Fruit fly (Drosophila melanogaster) whole organism, embryonic: Measurements from ENCODE around the gene CG34138.

Source experiments
- Ada2b ChIP-seq: fragments of 200-800 bp; sonication (Bioruptor generic); IDR thresholded peaks from 2 replicates; pipeline ENCODE4 v1.3.6; 2022; ENCODE audit warnings: missing biosample characterization, missing genetic modification characterization
- CG10654 ChIP-seq: fragments of 200-800 bp; sonication (Bioruptor generic); optimal IDR thresholded peaks from 2 replicates; lab custom pipeline; 2016; ENCODE audit warnings: missing biosample characterization, missing genetic modification characterization
- CG10959 ChIP-seq: fragments of 200-800 bp; sonication (Bioruptor generic); IDR thresholded peaks from 2 replicates; pipeline ENCODE4 v1.3.6; 2022; ENCODE audit warnings: missing biosample characterization, missing genetic modification characterization
- CG11695 ChIP-seq: fragments of 200-800 bp; sonication (Bioruptor generic); IDR thresholded peaks from 3 replicates; pipeline ENCODE4 v1.3.6; 2022; ENCODE audit warnings: missing biosample characterization, missing genetic modification characterization
- CG17328 ChIP-seq: fragments of 200-800 bp; sonication (Bioruptor generic); IDR thresholded peaks from 2 replicates; pipeline ENCODE4 v1.3.6; 2022; ENCODE audit warnings: missing biosample characterization, missing genetic modification characterization
- CG18619 ChIP-seq: fragments of 200-800 bp; sonication (Bioruptor generic); optimal IDR thresholded peaks from 3 replicates; lab custom pipeline; 2017; ENCODE audit warnings: missing biosample characterization, mild to moderate bottlenecking, missing genetic modification characterization
- CG34422 ChIP-seq: fragments of 200-800 bp; sonication (Bioruptor generic); IDR thresholded peaks from 3 replicates; pipeline ENCODE4 v1.3.6; 2022; ENCODE audit warnings: missing biosample characterization, missing genetic modification characterization
- CG4282 ChIP-seq: fragments of 200-800 bp; sonication (Bioruptor generic); optimal IDR thresholded peaks from 2 replicates; lab custom pipeline; 2016; ENCODE audit warnings: missing biosample characterization, missing genetic modification characterization
- CG4328 ChIP-seq: fragments of 200-800 bp; sonication (Bioruptor generic); optimal IDR thresholded peaks from 3 replicates; lab custom pipeline; 2017; ENCODE audit warnings: missing biosample characterization, missing genetic modification reagents, missing genetic modification characterization
- CG4617 ChIP-seq: fragments of 200-800 bp; sonication (Bioruptor generic); optimal IDR thresholded peaks from 3 replicates; lab custom pipeline; 2016; ENCODE audit warnings: missing biosample characterization, missing genetic modification characterization, borderline replicate concordance
- CG6813 ChIP-seq: fragments of 200-800 bp; sonication (Bioruptor generic); optimal IDR thresholded peaks from 2 replicates; lab custom pipeline; 2017; ENCODE audit warnings: missing biosample characterization, missing genetic modification characterization, mild to moderate bottlenecking, moderate library complexity, missing genetic modification reagents
- CG7786 ChIP-seq: fragments of 200-800 bp; sonication (Bioruptor generic); optimal IDR thresholded peaks from 2 replicates; lab custom pipeline; 2016; ENCODE audit warnings: missing biosample characterization, missing genetic modification characterization
- CG8290 ChIP-seq, 3 experiments: fragments of 200-800 bp; sonication (Bioruptor generic); optimal IDR thresholded peaks; 2 replicates each; lab custom pipeline; 2016 to 2019; ENCODE audit warnings: missing biosample characterization in 3 of 3, missing genetic modification characterization in 3 of 3, mild to moderate bottlenecking in 2 of 3, moderate library complexity in 1 of 3
- CG9727 ChIP-seq: fragments of 200-800 bp; sonication (Bioruptor generic); optimal IDR thresholded peaks from 3 replicates; lab custom pipeline; 2017; ENCODE audit warnings: missing biosample characterization, mild to moderate bottlenecking, missing genetic modification characterization
- CG9817 ChIP-seq: fragments of 200-800 bp; sonication (Bioruptor generic); optimal IDR thresholded peaks from 2 replicates; lab custom pipeline; 2018; ENCODE audit warnings: missing biosample characterization, mild to moderate bottlenecking, missing genetic modification characterization, moderate library complexity
- Chrac-16 ChIP-seq: fragments of 200-800 bp; sonication (Bioruptor generic); optimal IDR thresholded peaks from 3 replicates; lab custom pipeline; 2016; ENCODE audit warnings: missing biosample characterization, missing genetic modification characterization
- D19A ChIP-seq: fragments of 200-800 bp; optimal IDR thresholded peaks from 3 replicates; lab custom pipeline; 2019; ENCODE audit warnings: missing biosample characterization, mild to moderate bottlenecking, missing genetic modification characterization, moderate library complexity
- D19B ChIP-seq: fragments of 200-800 bp; sonication (Bioruptor generic); optimal IDR thresholded peaks from 2 replicates; lab custom pipeline; 2017; ENCODE audit warnings: missing biosample characterization, mild to moderate bottlenecking, missing genetic modification characterization
- Dip3 ChIP-seq: fragments of 200-800 bp; sonication (Bioruptor generic); optimal IDR thresholded peaks from 3 replicates; lab custom pipeline; 2016; ENCODE audit warnings: missing biosample characterization, missing genetic modification characterization
- Dp ChIP-seq: fragments of 200-800 bp; sonication (Bioruptor generic); optimal IDR thresholded peaks from 2 replicates; lab custom pipeline; 2018; ENCODE audit warnings: missing biosample characterization, mild to moderate bottlenecking, missing genetic modification characterization, moderate library complexity
- Ets65A ChIP-seq: fragments of 200-800 bp; sonication (Bioruptor generic); peaks from one replicate; lab custom pipeline; 2016; ENCODE audit warnings: missing biosample characterization, missing genetic modification characterization
- HLHmδ ChIP-seq: fragments of 200-800 bp; sonication (Bioruptor generic); optimal IDR thresholded peaks from 2 replicates; lab custom pipeline; 2018; ENCODE audit warnings: missing biosample characterization, mild to moderate bottlenecking, missing genetic modification characterization, moderate library complexity
- Hand ChIP-seq: fragments of 200-800 bp; sonication (Bioruptor generic); optimal IDR thresholded peaks from 2 replicates; lab custom pipeline; 2017; ENCODE audit warnings: mild to moderate bottlenecking, missing biosample characterization, missing genetic modification reagents, missing genetic modification characterization
- MESR4 ChIP-seq: fragments of 200-800 bp; sonication (Bioruptor generic); optimal IDR thresholded peaks from 2 replicates; lab custom pipeline; 2018; ENCODE audit warnings: missing biosample characterization, mild to moderate bottlenecking, missing genetic modification characterization, moderate library complexity
- Nf-YA ChIP-seq: fragments of 200-800 bp; sonication (Bioruptor generic); IDR thresholded peaks from 2 replicates; pipeline ENCODE4 v1.3.6; 2022; ENCODE audit warnings: missing biosample characterization, missing genetic modification characterization
- NfI ChIP-seq: fragments of 200-800 bp; sonication (Bioruptor generic); optimal IDR thresholded peaks from 3 replicates; lab custom pipeline; 2018; ENCODE audit warnings: missing biosample characterization, mild to moderate bottlenecking, missing genetic modification characterization, moderate library complexity
- Poxn ChIP-seq: fragments of 200-800 bp; sonication (Bioruptor generic); IDR thresholded peaks from 2 replicates; pipeline ENCODE4 v1.3.6; 2022; ENCODE audit warnings: missing biosample characterization, missing genetic modification characterization
- Rx ChIP-seq: fragments of 200-800 bp; sonication (Bioruptor generic); IDR thresholded peaks from 2 replicates; pipeline ENCODE4 v1.3.6; 2022; ENCODE audit warnings: missing biosample characterization, missing genetic modification characterization
- Scr ChIP-seq: fragments of 200-800 bp; sonication (Bioruptor generic); IDR thresholded peaks from 2 replicates; pipeline ENCODE4 v1.3.6; 2022; ENCODE audit warnings: missing biosample characterization, missing genetic modification characterization; ENCODE audit not compliant: partially characterized antibody
- Sry-β ChIP-seq: fragments of 200-800 bp; sonication (Bioruptor generic); optimal IDR thresholded peaks from 2 replicates; lab custom pipeline; 2018; ENCODE audit warnings: missing biosample characterization, mild to moderate bottlenecking, missing genetic modification characterization, moderate library complexity
- Sry-δ ChIP-seq: fragments of 200-800 bp; sonication (Bioruptor generic); optimal IDR thresholded peaks from 2 replicates; lab custom pipeline; 2016; ENCODE audit warnings: missing biosample characterization, missing genetic modification characterization
- Trl ChIP-seq, 3 experiments: fragments of >200 bp in 2 of 3; fragments of 200-800 bp in 1 of 3; sonication (Bioruptor generic) in 1 of 3; optimal IDR thresholded peaks; 2 replicates in 1 of 3; 3 replicates in 2 of 3; lab custom pipeline; 2016 to 2017; ENCODE audit warnings: missing biosample characterization in 1 of 3, missing genetic modification characterization in 1 of 3
- Vsx1 ChIP-seq: fragments of 200-800 bp; sonication (Bioruptor generic); optimal IDR thresholded peaks from 2 replicates; lab custom pipeline; 2017; ENCODE audit warnings: missing biosample characterization, mild to moderate bottlenecking, missing genetic modification characterization, missing genetic modification reagents
- ac ChIP-seq: fragments of 200-800 bp; sonication (Bioruptor generic); optimal IDR thresholded peaks from 3 replicates; lab custom pipeline; 2017; ENCODE audit warnings: missing biosample characterization, mild to moderate bottlenecking, missing genetic modification characterization
- ase ChIP-seq: fragments of 200-800 bp; sonication (Bioruptor generic); IDR thresholded peaks from 3 replicates; pipeline ENCODE4 v1.3.6; 2022; ENCODE audit warnings: missing biosample characterization, missing genetic modification characterization
- bigmax ChIP-seq: fragments of 200-800 bp; sonication (Bioruptor generic); optimal IDR thresholded peaks from 2 replicates; lab custom pipeline; 2018; ENCODE audit warnings: missing biosample characterization, mild to moderate bottlenecking, missing genetic modification characterization
- cad ChIP-seq: fragments of >200 bp; optimal IDR thresholded peaks from 2 replicates; lab custom pipeline; 2017; ENCODE audit warnings: missing biosample characterization, missing genetic modification characterization
- chinmo ChIP-seq: fragments of 200-800 bp; sonication (Bioruptor generic); IDR thresholded peaks from 4 replicates; pipeline ENCODE4 v1.3.6; 2022; ENCODE audit warnings: missing biosample characterization, missing genetic modification characterization; ENCODE audit not compliant: partially characterized antibody
- crc ChIP-seq: fragments of 200-800 bp; sonication (Bioruptor generic); optimal IDR thresholded peaks from 2 replicates; lab custom pipeline; 2016; ENCODE audit warnings: missing biosample characterization, missing genetic modification characterization
- cwo ChIP-seq: fragments of 200-800 bp; sonication (Bioruptor generic); optimal IDR thresholded peaks from 3 replicates; lab custom pipeline; 2017; ENCODE audit warnings: missing biosample characterization, missing genetic modification characterization, mild to moderate bottlenecking, moderate library complexity, missing genetic modification reagents
- dpn ChIP-seq, 2 experiments: fragments of 200-800 bp; sonication (Bioruptor generic); optimal IDR thresholded peaks; 3 replicates each; lab custom pipeline; 2016; ENCODE audit warnings: missing biosample characterization in 2 of 2, missing genetic modification characterization in 2 of 2
- ewg ChIP-seq: fragments of 200-800 bp; sonication (Bioruptor generic); optimal IDR thresholded peaks from 3 replicates; lab custom pipeline; 2017; ENCODE audit warnings: mild to moderate bottlenecking, missing biosample characterization, missing genetic modification reagents, missing genetic modification characterization
- hb ChIP-seq: fragments of 200-800 bp; sonication (Bioruptor generic); IDR thresholded peaks from 3 replicates; pipeline ENCODE4 v1.3.6; 2022; ENCODE audit warnings: missing biosample characterization, missing genetic modification characterization; ENCODE audit not compliant: partially characterized antibody
- lilli ChIP-seq: fragments of 200-800 bp; sonication (Bioruptor generic); optimal IDR thresholded peaks from 3 replicates; lab custom pipeline; 2016; ENCODE audit warnings: missing biosample characterization, missing genetic modification characterization
- maf-S ChIP-seq: fragments of 200-800 bp; sonication (Bioruptor generic); optimal IDR thresholded peaks from 2 replicates; lab custom pipeline; 2016; ENCODE audit warnings: missing biosample characterization, missing genetic modification characterization
- pb ChIP-seq: fragments of 200-800 bp; sonication (Bioruptor generic); optimal IDR thresholded peaks from 3 replicates; lab custom pipeline; 2016; ENCODE audit warnings: missing biosample characterization, missing genetic modification characterization
- sim ChIP-seq: fragments of 200-800 bp; sonication (Bioruptor generic); IDR thresholded peaks from 2 replicates; pipeline ENCODE4 v1.3.6; 2022; ENCODE audit warnings: missing biosample characterization, missing genetic modification characterization
- sug ChIP-seq: fragments of 200-800 bp; optimal IDR thresholded peaks from 2 replicates; lab custom pipeline; 2019; ENCODE audit warnings: missing biosample characterization, mild to moderate bottlenecking, missing genetic modification characterization, moderate library complexity
- wek ChIP-seq: fragments of 200-800 bp; sonication (Bioruptor generic); optimal IDR thresholded peaks from 3 replicates; lab custom pipeline; 2018; ENCODE audit warnings: missing biosample characterization, mild to moderate bottlenecking, missing genetic modification characterization, moderate library complexity
- zf30C ChIP-seq: fragments of 200-800 bp; sonication (Bioruptor generic); optimal IDR thresholded peaks from 3 replicates; lab custom pipeline; 2018; ENCODE audit warnings: missing biosample characterization, mild to moderate bottlenecking, missing genetic modification characterization

Gene CG34138

DNA sequence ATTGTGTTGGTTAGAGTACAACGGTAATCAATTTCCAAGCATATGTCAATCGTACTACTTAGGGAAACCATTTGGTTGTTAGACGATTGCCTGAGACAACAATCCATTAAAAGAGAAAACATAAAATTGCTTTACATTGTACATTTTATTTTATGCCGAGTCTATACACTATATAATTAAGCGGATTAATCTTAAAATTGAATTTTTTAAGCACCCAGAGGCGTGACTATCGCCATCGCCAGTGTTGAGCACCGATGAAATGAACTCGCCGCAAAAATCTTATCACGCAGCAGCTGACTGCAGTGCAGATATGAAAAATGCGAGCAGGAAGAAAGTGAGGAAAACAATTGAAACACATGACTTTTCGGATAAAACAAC, 8.1 kb downstream of the CG34138 start:
- TF ChIP-seq wek (GFP tag; lab: Kevin White, UChicago) (no peak), pb (no peak), bigmax (GFP tag; lab: Kevin White, UChicago) (no peak), Nf-YA (GFP tag; lab: Robert Waterston, UW) (no peak), Ada2b (GFP tag; lab: Robert Waterston, UW) (no peak), CG10654 (no peak), MESR4 (GFP tag; lab: Kevin White, UChicago) (no peak), NfI (GFP tag; lab: Kevin White, UChicago) (no peak), zf30C (GFP tag; lab: Kevin White, UChicago) (no peak), CG18619 (GFP tag; lab: Kevin White, UChicago) (no peak), D19A (tag; lab: Kevin White, UChicago) (no peak), crc (GFP tag; lab: Kevin White, UChicago) (no peak), Chrac-16 (no peak), CG7786 (GFP tag; lab: Kevin White, UChicago) (peak; percentile 1), chinmo (GFP tag; lab: Robert Waterston, UW) (peak; percentile 80; the same call in 3 of the 4 replicates), CG4328 (no peak), ase (no peak), lilli (no peak), CG9817 (no peak), CG9727 (GFP tag; lab: Kevin White, UChicago) (no peak), CG8290 (GFP tag; optimal IDR thresholded peaks at IDR 0.05; lab: Kevin White, UChicago) (no peak), CG8290 (tag; optimal IDR thresholded peaks at IDR 0.05; lab: Kevin White, UChicago) (peak in 1 of 2 experiments; percentile 13), CG6813 (no peak), sim (no peak), Ets65A (GFP tag; lab: Kevin White, UChicago) (no peak), maf-S (no peak), Vsx1 (GFP tag; lab: Kevin White, UChicago) (no peak), Rx (no peak), ac (GFP tag; lab: Kevin White, UChicago) (no peak), hb (peak; percentile 69; the same call in 2 of the 3 replicates), cad (GFP tag; lab: Kevin White, UChicago) (no peak), ewg (GFP tag; lab: Kevin White, UChicago) (no peak), Poxn (GFP tag; lab: Robert Waterston, UW) (no peak), dpn (GFP tag; optimal IDR thresholded peaks at IDR 0.05; lab: Kevin White, UChicago) (no peak), CG11695 (no peak), Sry-β (GFP tag; lab: Kevin White, UChicago) (no peak), CG17328 (GFP tag; lab: Robert Waterston, UW) (no peak), Dp (peak; percentile 47), CG4282 (GFP tag; lab: Kevin White, UChicago) (no peak), CG34422 (0 out of 3 replicates have a peak, but pooled peaks have one; percentile 7), HLHmδ (GFP tag; lab: Kevin White, UChicago) (no peak), cwo (GFP tag; lab: Kevin White, UChicago) (no peak), Hand (no peak), CG10959 (GFP tag; lab: Robert Waterston, UW) (no peak), Dip3 (no peak), Sry-δ (GFP tag; lab: Kevin White, UChicago) (peak; percentile 57), Trl (optimal IDR thresholded peaks at IDR 0.05; lab: Kevin White, UChicago) (no peak), Trl (GFP tag; optimal IDR thresholded peaks at IDR 0.05; lab: Kevin White, UChicago) (peak; percentile 1), Scr (GFP tag; lab: Robert Waterston, UW) (peak; percentile 77), sug (tag; lab: Kevin White, UChicago) (no peak), D19B (GFP tag; lab: Kevin White, UChicago) (no peak), CG4617 (GFP tag; lab: Kevin White, UChicago) (no peak)
